Worm (Caenorhabditis elegans) whole organism, late embryonic: ENCODE results near the gene fard-1.

Source experiments
- C08G9.2 ChIP-seq: sonication (generic microtip); optimal IDR thresholded peaks from 2 replicates; lab custom pipeline; 2016; ENCODE audit warnings: mild to moderate bottlenecking, missing genetic modification characterization, moderate library complexity, missing compliant biosample characterization
- C38D4.7 ChIP-seq: fragments of 200-800 bp; sonication (Bioruptor generic); optimal IDR thresholded peaks from 2 replicates; lab custom pipeline; 2018; ENCODE audit warnings: mild to moderate bottlenecking, missing genetic modification characterization, moderate library complexity, missing compliant biosample characterization
- K02D7.2 ChIP-seq: sonication (generic microtip); optimal IDR thresholded peaks from 2 replicates; lab custom pipeline; 2017; ENCODE audit warnings: mild to moderate bottlenecking, missing genetic modification characterization, missing compliant biosample characterization
- K09A11.1 ChIP-seq: sonication (generic microtip); optimal IDR thresholded peaks from 2 replicates; lab custom pipeline; 2017; ENCODE audit warnings: antibody characterized with exemption, mild to moderate bottlenecking, missing genetic modification characterization, missing compliant biosample characterization; ENCODE audit not compliant: insufficient read depth
- T23F11.4 ChIP-seq: fragments of 200-800 bp; sonication (Bioruptor generic); optimal IDR thresholded peaks from 2 replicates; lab custom pipeline; 2018; ENCODE audit warnings: mild to moderate bottlenecking, missing genetic modification characterization, missing compliant biosample characterization
- Y22D7AL.16 ChIP-seq: sonication (generic microtip); optimal IDR thresholded peaks from 2 replicates; lab custom pipeline; 2016; ENCODE audit warnings: missing genetic modification characterization, missing compliant biosample characterization
- ceh-18 ChIP-seq: sonication (generic microtip); optimal IDR thresholded peaks from 2 replicates; lab custom pipeline; 2016; ENCODE audit warnings: missing genetic modification characterization, missing compliant biosample characterization
- ceh-19 ChIP-seq: fragments of 200-800 bp; sonication (Bioruptor generic); optimal IDR thresholded peaks from 2 replicates; lab custom pipeline; 2018; ENCODE audit warnings: mild to moderate bottlenecking, missing genetic modification characterization, missing compliant biosample characterization
- ceh-22 ChIP-seq: sonication (generic microtip); optimal IDR thresholded peaks from 2 replicates; lab custom pipeline; 2017; ENCODE audit warnings: missing biosample characterization, missing genetic modification characterization
- ceh-30 ChIP-seq: fragments of 150-350 bp; optimal IDR thresholded peaks from 2 replicates; lab custom pipeline; 2014; ENCODE audit warnings: missing biosample characterization, missing genetic modification characterization
- ceh-31 ChIP-seq: sonication (generic microtip); optimal IDR thresholded peaks from 2 replicates; lab custom pipeline; 2016; ENCODE audit warnings: missing genetic modification characterization, missing compliant biosample characterization
- ceh-48 ChIP-seq: sonication (generic microtip); optimal IDR thresholded peaks from 2 replicates; lab custom pipeline; 2016; ENCODE audit warnings: missing genetic modification characterization, inconsistent platforms, missing compliant biosample characterization
- ceh-6 ChIP-seq: fragments of 200-800 bp; sonication (Bioruptor generic); optimal IDR thresholded peaks from 2 replicates; lab custom pipeline; 2018; ENCODE audit warnings: mild to moderate bottlenecking, missing genetic modification characterization, missing compliant biosample characterization
- fax-1 ChIP-seq: sonication (generic microtip); optimal IDR thresholded peaks from 2 replicates; lab custom pipeline; 2016; ENCODE audit warnings: missing genotype, missing genetic modification characterization, missing compliant biosample characterization
- fkh-6 ChIP-seq: sonication (generic microtip); optimal IDR thresholded peaks from 2 replicates; lab custom pipeline; 2016; ENCODE audit warnings: missing genetic modification characterization, missing compliant biosample characterization
- gmeb-2 ChIP-seq: sonication (generic microtip); optimal IDR thresholded peaks from 2 replicates; lab custom pipeline; 2016; ENCODE audit warnings: missing genetic modification characterization, inconsistent platforms, missing compliant biosample characterization
- hlh-13 ChIP-seq: fragments of 200-800 bp; sonication (Bioruptor generic); optimal IDR thresholded peaks from 2 replicates; lab custom pipeline; 2018; ENCODE audit warnings: mild to moderate bottlenecking, missing genetic modification characterization, missing compliant biosample characterization
- hlh-15 ChIP-seq: sonication (generic microtip); optimal IDR thresholded peaks from 2 replicates; lab custom pipeline; 2016; ENCODE audit warnings: missing genetic modification characterization, missing compliant biosample characterization
- hlh-30 ChIP-seq: sonication (generic microtip); optimal IDR thresholded peaks from 2 replicates; lab custom pipeline; 2017; ENCODE audit warnings: antibody characterized with exemption, missing genetic modification characterization, missing compliant biosample characterization; ENCODE audit not compliant: insufficient read depth
- hlh-6 ChIP-seq: sonication (generic microtip); optimal IDR thresholded peaks from 2 replicates; lab custom pipeline; 2016; ENCODE audit warnings: missing genotype, missing genetic modification characterization, missing compliant biosample characterization
- hlh-8 ChIP-seq: sonication (generic microtip); optimal IDR thresholded peaks from 2 replicates; lab custom pipeline; 2016; ENCODE audit warnings: missing genotype, missing genetic modification characterization, missing compliant biosample characterization
- lim-6 ChIP-seq: sonication (generic microtip); optimal IDR thresholded peaks from 2 replicates; lab custom pipeline; 2016; ENCODE audit warnings: missing genetic modification characterization, missing compliant biosample characterization
- lin-11 ChIP-seq: fragments of 200-800 bp; sonication (Bioruptor generic); optimal IDR thresholded peaks from 2 replicates; lab custom pipeline; 2018; ENCODE audit warnings: mild to moderate bottlenecking, missing genetic modification characterization, missing compliant biosample characterization
- mec-3 ChIP-seq: sonication (generic microtip); optimal IDR thresholded peaks from 2 replicates; lab custom pipeline; 2016; ENCODE audit warnings: borderline replicate concordance, missing genetic modification characterization, missing compliant biosample characterization
- nhr-11 ChIP-seq: fragments of 150-350 bp; optimal IDR thresholded peaks from 2 replicates; lab custom pipeline; 2014; ENCODE audit warnings: missing biosample characterization, missing genetic modification characterization
- nhr-232 ChIP-seq: sonication (generic microtip); optimal IDR thresholded peaks from 2 replicates; lab custom pipeline; 2016; ENCODE audit warnings: missing genetic modification characterization, missing compliant biosample characterization
- pat-9 ChIP-seq: fragments of 200-800 bp; sonication (Bioruptor generic); optimal IDR thresholded peaks from 2 replicates; lab custom pipeline; 2018; ENCODE audit warnings: mild to moderate bottlenecking, missing genetic modification characterization, moderate library complexity, missing compliant biosample characterization
- pqm-1 ChIP-seq: sonication (generic microtip); optimal IDR thresholded peaks from 2 replicates; lab custom pipeline; 2016; ENCODE audit warnings: missing genetic modification characterization, missing compliant biosample characterization
- pros-1 ChIP-seq: fragments of 150-350 bp; optimal IDR thresholded peaks from 2 replicates; lab custom pipeline; 2014; ENCODE audit warnings: missing biosample characterization, missing genetic modification reagents, missing genetic modification characterization
- ref-2 ChIP-seq: sonication (generic microtip); optimal IDR thresholded peaks from 2 replicates; lab custom pipeline; 2016; ENCODE audit warnings: missing genetic modification characterization, missing compliant biosample characterization
- syd-9 ChIP-seq: sonication (generic microtip); optimal IDR thresholded peaks from 2 replicates; lab custom pipeline; 2016; ENCODE audit warnings: mild to moderate bottlenecking, missing genetic modification characterization, moderate library complexity, missing compliant biosample characterization
- tbx-2 ChIP-seq: sonication (generic microtip); optimal IDR thresholded peaks from 2 replicates; lab custom pipeline; 2016; ENCODE audit warnings: missing genetic modification characterization, missing compliant biosample characterization
- tbx-7 ChIP-seq: sonication (generic microtip); optimal IDR thresholded peaks from 2 replicates; lab custom pipeline; 2016; ENCODE audit warnings: missing genotype, missing genetic modification characterization, missing compliant biosample characterization
- ttx-3 ChIP-seq: sonication (generic microtip); optimal IDR thresholded peaks from 2 replicates; lab custom pipeline; 2016; ENCODE audit warnings: missing genetic modification reagents, missing genetic modification characterization, missing compliant biosample characterization
- unc-3 ChIP-seq, 2 experiments: fragments of 200-800 bp in 1 of 2; sonication (Bioruptor generic) in 1 of 2; sonication (generic microtip) in 1 of 2; conservative IDR thresholded peaks in 1 of 2; optimal IDR thresholded peaks in 1 of 2; 2 replicates each; pipeline versions ENCODE4 v1.3.6 to Lab custom; 2016 to 2022; ENCODE audit warnings: missing compliant biosample characterization in 2 of 2, missing genetic modification characterization in 2 of 2, missing genetic modification reagents in 1 of 2
- zip-5 ChIP-seq: sonication (generic microtip); optimal IDR thresholded peaks from 2 replicates; lab custom pipeline; 2016; ENCODE audit warnings: missing genetic modification characterization, missing compliant biosample characterization

Gene fard-1

ce11 chrX:2900897-2901496, 32.2 kb upstream of the fard-1 start (continued):
- no peak for TF ChIP-seq C08G9.2 (tag; lab: Kevin White, UChicago)
- TF ChIP-seq gmeb-2 (tag; lab: Kevin White, UChicago) = no peak
- no peak for TF ChIP-seq ceh-30 (tag; lab: Kevin White, UChicago)
- TF ChIP-seq ceh-31 (tag; lab: Kevin White, UChicago) = peak; percentile 29
- TF ChIP-seq ceh-22 (tag; lab: Kevin White, UChicago) = no peak
- no peak for TF ChIP-seq pat-9 (tag; lab: Kevin White, UChicago)
- TF ChIP-seq fkh-6 (tag; lab: Kevin White, UChicago) = no peak
- no peak for TF ChIP-seq lin-11
- no peak for TF ChIP-seq hlh-8 (tag; lab: Kevin White, UChicago)
- TF ChIP-seq hlh-6 = peak; percentile 40
- no peak for TF ChIP-seq pqm-1 (tag; lab: Kevin White, UChicago)
- TF ChIP-seq T23F11.4 (GFP tag; lab: Kevin White, UChicago) = no peak
- peak; percentile 68 for TF ChIP-seq tbx-2 (tag; lab: Kevin White, UChicago)
- TF ChIP-seq ceh-19 (GFP tag; lab: Kevin White, UChicago) = peak; percentile 25

- TF ChIP-seq ceh-6 (no peak), tbx-2 (tag; lab: Kevin White, UChicago) (no peak), ref-2 (tag; lab: Kevin White, UChicago) (no peak), zip-5 (no peak), pros-1 (tag; lab: Kevin White, UChicago) (no peak), K09A11.1 (tag; lab: Kevin White, UChicago) (no peak), hlh-30 (tag; lab: Kevin White, UChicago) (no peak), tbx-7 (tag; lab: Kevin White, UChicago) (no peak), mec-3 (tag; lab: Kevin White, UChicago) (no peak), syd-9 (no peak), nhr-11 (no peak), C38D4.7 (GFP tag; lab: Kevin White, UChicago) (no peak), ceh-22 (tag; lab: Kevin White, UChicago) (no peak), hlh-15 (tag; lab: Kevin White, UChicago) (no peak)
- TF ChIP-seq, all 69 proteins: peak for 0
Observed at ce11 chrX:2902854-2903253, 30.3 kb upstream of the fard-1 start.

ce11 chrX:2903715-2904419, 29.3 kb upstream of the fard-1 start:
- TF ChIP-seq pros-1 (tag; lab: Kevin White, UChicago) (no peak), C08G9.2 (tag; lab: Kevin White, UChicago) (no peak), ref-2 (tag; lab: Kevin White, UChicago) (no peak), ceh-30 (tag; lab: Kevin White, UChicago) (no peak), hlh-6 (no peak), ceh-48 (tag; lab: Kevin White, UChicago) (no peak), hlh-13 (GFP tag; lab: Kevin White, UChicago) (no peak), C38D4.7 (GFP tag; lab: Kevin White, UChicago) (no peak), lim-6 (no peak), Y22D7AL.16 (tag; lab: Kevin White, UChicago) (no peak), pat-9 (tag; lab: Kevin White, UChicago) (no peak), ttx-3 (tag; lab: Kevin White, UChicago) (no peak), unc-3 (GFP tag; conservative IDR thresholded peaks at IDR 0.05; lab: Robert Waterston, UW) (no peak), unc-3 (tag; optimal IDR thresholded peaks at IDR 0.05; lab: Kevin White, UChicago) (no peak), K02D7.2 (tag; lab: Kevin White, UChicago) (no peak), ceh-18 (no peak), fax-1 (tag; lab: Kevin White, UChicago) (no peak), zip-5 (no peak), nhr-232 (tag; lab: Kevin White, UChicago) (no peak)
